Worm (Caenorhabditis elegans) whole organism, young adult: ENCODE results near the gene C07D8.5.

Experiments used
- F37B4.10 ChIP-seq: fragments of 200-800 bp; sonication (Bioruptor generic); IDR thresholded peaks from 2 replicates; pipeline ENCODE4 v1.3.6; 2022; ENCODE audit warnings: missing genetic modification characterization, missing compliant biosample characterization
- F52B5.7 ChIP-seq: sonication (generic microtip); optimal IDR thresholded peaks from 2 replicates; lab custom pipeline; 2016; ENCODE audit warnings: mild to moderate bottlenecking, missing genetic modification characterization, missing compliant biosample characterization
- K12H6.12 ChIP-seq: fragments of 200-800 bp; sonication (Bioruptor generic); optimal IDR thresholded peaks from 2 replicates; lab custom pipeline; 2018; ENCODE audit warnings: mild to moderate bottlenecking, missing genetic modification characterization, missing compliant biosample characterization
- Y95B8A.8 ChIP-seq: fragments of 200-800 bp; sonication (Bioruptor generic); IDR thresholded peaks from 2 replicates; pipeline ENCODE4 v1.3.6; 2022; ENCODE audit warnings: missing genetic modification reagents, missing genetic modification characterization, missing compliant biosample characterization
- egrh-3 ChIP-seq: fragments of 200-800 bp; sonication (Bioruptor generic); IDR thresholded peaks from 2 replicates; pipeline ENCODE4 v1.3.6; 2022; ENCODE audit warnings: missing genetic modification reagents, missing genetic modification characterization, missing compliant biosample characterization
- gei-17 ChIP-seq: fragments of 200-800 bp; sonication (Bioruptor generic); optimal IDR thresholded peaks from 2 replicates; lab custom pipeline; 2018; ENCODE audit warnings: mild to moderate bottlenecking, missing genetic modification characterization, missing compliant biosample characterization
- lin-35 ChIP-seq, 3 experiments: fragments of 150-350 bp in 2 of 3; sonication (generic microtip) in 1 of 3; optimal IDR thresholded peaks; 2 replicates each; lab custom pipeline; 2014 to 2018; ENCODE audit warnings: missing biosample characterization in 3 of 3, missing genetic modification characterization in 3 of 3, missing genetic modification reagents in 3 of 3
- pha-4 ChIP-seq: fragments of 150-350 bp; sonication (generic microtip); optimal IDR thresholded peaks from 2 replicates; lab custom pipeline; 2014; ENCODE audit warnings: missing biosample characterization, missing genetic modification reagents, missing genetic modification characterization
- snpc-1.3 ChIP-seq: sonication (generic microtip); optimal IDR thresholded peaks from 2 replicates; lab custom pipeline; 2017; ENCODE audit warnings: missing genetic modification characterization, mild to moderate bottlenecking, missing compliant biosample characterization, antibody characterized with exemption, moderate library complexity, missing genotype, missing genetic modification reagents; ENCODE audit not compliant: insufficient read depth
- snpc-4 ChIP-seq, 5 experiments: fragments of 150-350 bp in 1 of 5; sonication (generic microtip) in 4 of 5; optimal IDR thresholded peaks; 2 replicates each; lab custom pipeline; 2014 to 2018; ENCODE audit warnings: missing genetic modification characterization in 5 of 5, missing biosample characterization in 3 of 5, antibody characterized with exemption in 2 of 5, mild to moderate bottlenecking in 2 of 5, missing compliant biosample characterization in 2 of 5, missing genotype in 2 of 5, moderate library complexity in 2 of 5, missing genetic modification reagents in 1 of 5
- tbp1 ChIP-seq: fragments of 200-800 bp; sonication (Bioruptor generic); optimal IDR thresholded peaks from 2 replicates; lab custom pipeline; 2018; ENCODE audit warnings: mild to moderate bottlenecking, missing genetic modification characterization, missing compliant biosample characterization
- unc-62 ChIP-seq: fragments of 150-350 bp; optimal IDR thresholded peaks from 2 replicates; lab custom pipeline; 2014; ENCODE audit warnings: missing biosample characterization, missing genetic modification reagents, missing genetic modification characterization
- zfh-2 ChIP-seq: fragments of 200-800 bp; sonication (Bioruptor generic); conservative IDR thresholded peaks from 2 replicates; pipeline ENCODE4 v1.3.6; 2022; ENCODE audit warnings: missing genetic modification reagents, missing genetic modification characterization, missing compliant biosample characterization

DNA sequence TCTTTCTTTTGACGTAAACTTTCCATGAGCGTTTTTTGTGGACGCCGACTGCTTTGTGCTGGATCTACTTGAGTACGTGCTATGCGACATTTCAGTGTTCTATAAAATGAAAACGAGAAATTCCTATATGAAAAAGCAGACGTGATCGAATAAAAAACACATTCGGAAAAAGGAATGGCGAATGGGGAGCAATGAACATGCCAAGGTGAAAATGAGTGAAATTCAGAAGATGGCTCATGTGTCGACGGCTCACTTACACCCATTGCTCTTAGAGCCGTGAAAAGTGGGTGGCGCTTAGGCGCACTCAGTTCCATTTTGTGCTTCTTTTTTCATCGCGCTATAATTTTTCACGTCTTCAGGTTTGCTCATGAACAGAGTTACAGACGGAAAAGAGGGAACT, 45.2 kb upstream of the C07D8.5 start, which contains the start of gene K03A1.4:
- TF ChIP-seq lin-35 (GFP tag; optimal IDR thresholded peaks at IDR 0.05; lab: Kevin White, UChicago) (no peak), F37B4.10 (GFP tag; lab: Robert Waterston, UW) (no peak), K12H6.12 (tag; lab: Kevin White, UChicago) (no peak), snpc-4 (GFP tag; optimal IDR thresholded peaks at IDR 0.05; lab: Kevin White, UChicago) (no peak), snpc-4 (tag; optimal IDR thresholded peaks at IDR 0.05; lab: Kevin White, UChicago) (no peak), tbp1 (GFP tag; lab: Kevin White, UChicago) (no peak), pha-4 (tag; lab: Kevin White, UChicago) (no peak), F52B5.7 (tag; lab: Kevin White, UChicago) (no peak), unc-62 (GFP tag; lab: Kevin White, UChicago) (no peak), gei-17 (GFP tag; lab: Kevin White, UChicago) (no peak), zfh-2 (GFP tag; lab: Robert Waterston, UW) (no peak), snpc-1.3 (no peak), Y95B8A.8 (no peak), egrh-3 (GFP tag; lab: Robert Waterston, UW) (no peak)
